In the genomic region with DNA sequence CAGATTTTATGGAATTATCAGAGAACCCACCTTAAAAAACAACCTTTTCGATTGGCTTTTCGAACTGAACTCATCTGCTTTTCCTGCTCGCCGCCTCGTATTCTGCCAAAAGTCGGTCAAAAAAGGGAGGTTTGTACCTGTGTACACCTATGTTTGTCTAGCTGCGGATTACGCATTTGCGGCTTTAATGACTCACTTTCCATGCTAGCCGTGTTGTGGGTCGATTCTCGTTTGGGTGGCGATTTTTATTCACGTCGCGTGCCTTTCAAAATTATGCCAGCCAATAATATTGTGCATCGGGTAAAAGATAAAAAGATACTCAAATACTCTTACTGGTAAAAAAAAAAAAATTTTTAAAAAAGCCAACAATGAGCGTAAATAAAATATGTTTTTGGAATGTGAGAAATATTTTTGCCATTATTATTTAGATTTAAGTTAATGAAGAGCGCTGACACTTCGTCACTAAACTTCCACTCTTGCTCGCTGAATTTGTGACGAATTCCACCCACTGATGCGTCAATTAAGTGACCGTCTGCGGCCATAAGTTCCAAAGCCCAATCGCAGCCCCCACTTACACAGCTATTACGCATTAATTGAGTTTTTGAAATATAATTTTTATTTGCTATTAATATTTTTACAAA, we compare ENCODE assay signal across 3 fruit fly cellular contexts.
TF ChIP-seq lines count a peak whose summit lies in the region.

A gene (minus strand): TSS at position 71 of the 641 bp plus-strand sequence.

- no peak for TF ChIP-seq CTCF in whole organism, embryonic (GFP tag; optimal IDR thresholded peaks at IDR 0.05; lab: Kevin White, UChicago)

TF ChIP-seq in whole organism, embryonic, 481 proteins besides CTCF, POLR2A, EP300 and RAD21 (continues in another document):
- TF ChIP-seq CG2889 (GFP tag; IDR thresholded peaks at IDR 0.05; lab: Robert Waterston, UW) = no peak
- no peak for TF ChIP-seq Optix (GFP tag; IDR thresholded peaks at IDR 0.05; lab: Robert Waterston, UW)
- no peak for TF ChIP-seq eyg (GFP tag; optimal IDR thresholded peaks at IDR 0.05; lab: Kevin White, UChicago)
- TF ChIP-seq ATbp (GFP tag; optimal IDR thresholded peaks at IDR 0.05; lab: Kevin White, UChicago) = no peak
- no peak for TF ChIP-seq CG9609 (GFP tag; optimal IDR thresholded peaks at IDR 0.05; lab: Kevin White, UChicago)
- TF ChIP-seq Awh (GFP tag; IDR thresholded peaks at IDR 0.05; lab: Robert Waterston, UW) = no peak
- no peak for TF ChIP-seq bab2 (GFP tag; optimal IDR thresholded peaks at IDR 0.05; lab: Kevin White, UChicago)
- TF ChIP-seq gem (tag; optimal IDR thresholded peaks at IDR 0.05; lab: Kevin White, UChicago) = peak; percentile 21
- no peak for TF ChIP-seq CG10267 (tag; optimal IDR thresholded peaks at IDR 0.05; lab: Kevin White, UChicago)
- TF ChIP-seq Gug (GFP tag; IDR thresholded peaks at IDR 0.05; lab: Robert Waterston, UW) = peak; percentile 22; the same call in 1 of the 4 replicates
- TF ChIP-seq CG7963 (GFP tag; IDR thresholded peaks at IDR 0.05; lab: Robert Waterston, UW; ENCODE audit: partially characterized antibody) = no peak
- no peak for TF ChIP-seq slp2 (GFP tag; optimal IDR thresholded peaks at IDR 0.05; lab: Kevin White, UChicago)
- no peak for TF ChIP-seq CG3281 (GFP tag; optimal IDR thresholded peaks at IDR 0.05; lab: Kevin White, UChicago)
- TF ChIP-seq Ravus (GFP tag; IDR thresholded peaks at IDR 0.05; lab: Robert Waterston, UW) = no peak
- TF ChIP-seq CG12769 (tag; optimal IDR thresholded peaks at IDR 0.05; lab: Kevin White, UChicago) = no peak
- no peak for TF ChIP-seq CG30431 (GFP tag; optimal IDR thresholded peaks at IDR 0.05; lab: Kevin White, UChicago)
- no peak for TF ChIP-seq CG11723 (GFP tag; optimal IDR thresholded peaks at IDR 0.05; lab: Kevin White, UChicago)
- TF ChIP-seq CG10147 (GFP tag; optimal IDR thresholded peaks at IDR 0.05; lab: Kevin White, UChicago) = no peak
- TF ChIP-seq CG7372 (GFP tag; IDR thresholded peaks at IDR 0.05; lab: Robert Waterston, UW) = no peak
- no peak for TF ChIP-seq CG13296 (GFP tag; optimal IDR thresholded peaks at IDR 0.05; lab: Kevin White, UChicago)
- no peak for TF ChIP-seq cg (GFP tag; optimal IDR thresholded peaks at IDR 0.05; lab: Kevin White, UChicago)
- no peak for TF ChIP-seq Hand (GFP tag; optimal IDR thresholded peaks at IDR 0.05; lab: Kevin White, UChicago)
- TF ChIP-seq CG30403 (GFP tag; optimal IDR thresholded peaks at IDR 0.05; lab: Kevin White, UChicago) = peak; percentile 1
- no peak for TF ChIP-seq salm (tag; optimal IDR thresholded peaks at IDR 0.05; lab: Kevin White, UChicago)
- TF ChIP-seq tgo (GFP tag; IDR thresholded peaks at IDR 0.05; lab: Robert Waterston, UW) = peak; percentile 21; the same call in 1 of the 3 replicates
- TF ChIP-seq CG2120 (GFP tag; optimal IDR thresholded peaks at IDR 0.05; lab: Kevin White, UChicago) = peak; percentile 13
- no peak for TF ChIP-seq ci (GFP tag; IDR thresholded peaks at IDR 0.05; lab: Robert Waterston, UW)
- peak; percentile 26; the same call in 1 of the 2 replicates for TF ChIP-seq CG9932 (GFP tag; IDR thresholded peaks at IDR 0.05; lab: Robert Waterston, UW)

TF ChIP-seq in whole organism, prepupa, 60 proteins besides CTCF, POLR2A, EP300 and RAD21:
- TF ChIP-seq Hr39 (GFP tag; optimal IDR thresholded peaks at IDR 0.05; lab: Kevin White, UChicago) (peak; percentile 14), Eip78C (GFP tag; lab: Kevin White, UChicago) (peak; percentile 25), lz (GFP tag; optimal IDR thresholded peaks at IDR 0.05; lab: Kevin White, UChicago) (no peak), ss (GFP tag; optimal IDR thresholded peaks at IDR 0.05; lab: Kevin White, UChicago) (no peak), fd85E (GFP tag; optimal IDR thresholded peaks at IDR 0.05; lab: Kevin White, UChicago) (no peak), spab (GFP tag; optimal IDR thresholded peaks at IDR 0.05; lab: Kevin White, UChicago) (no peak), CG6854 (GFP tag; optimal IDR thresholded peaks at IDR 0.05; lab: Kevin White, UChicago) (no peak), CG1621 (tag; optimal IDR thresholded peaks at IDR 0.05; lab: Kevin White, UChicago) (no peak), OdsH (GFP tag; optimal IDR thresholded peaks at IDR 0.05; lab: Kevin White, UChicago) (no peak), Eip75B (GFP tag; optimal IDR thresholded peaks at IDR 0.05; lab: Kevin White, UChicago) (no peak), eg (GFP tag; IDR thresholded peaks at IDR 0.05; lab: Robert Waterston, UW) (peak; percentile 21; the same call in 1 of the 3 replicates), svp (GFP tag; lab: Kevin White, UChicago) (peak; percentile 25), CG10631 (GFP tag; optimal IDR thresholded peaks at IDR 0.05; lab: Kevin White, UChicago) (no peak), salr (GFP tag; optimal IDR thresholded peaks at IDR 0.05; lab: Kevin White, UChicago) (no peak)
TF ChIP-seq in whole organism, prepupa: peak in this region for 4.

TF ChIP-seq in whole organism, wandering third instar larva, 38 proteins besides CTCF, POLR2A, EP300 and RAD21:
- TF ChIP-seq sv (GFP tag; optimal IDR thresholded peaks at IDR 0.05; lab: Kevin White, UChicago) = no peak
- TF ChIP-seq h (GFP tag; optimal IDR thresholded peaks at IDR 0.05; lab: Kevin White, UChicago) = peak; percentile 24
